Worm (Caenorhabditis elegans) whole organism, early embryonic: ENCODE measurements around the gene M01H9.2.

Source experiments
- ama-1 ChIP-seq: fragments of 150-350 bp; optimal IDR thresholded peaks from 2 replicates; lab custom pipeline; 2014
- ets-7 ChIP-seq: sonication (generic microtip); optimal IDR thresholded peaks from 2 replicates; lab custom pipeline; 2016; ENCODE audit warnings: missing genotype, missing genetic modification characterization, missing compliant biosample characterization
- hmg-4 ChIP-seq: fragments of 200-800 bp; sonication (Bioruptor generic); optimal IDR thresholded peaks from 2 replicates; lab custom pipeline; 2018; ENCODE audit warnings: mild to moderate bottlenecking, missing genetic modification characterization, missing compliant biosample characterization
- sea-1 ChIP-seq: fragments of 200-800 bp; sonication (Bioruptor generic); conservative IDR thresholded peaks from 2 replicates; pipeline ENCODE4 v1.3.6; 2022; ENCODE audit warnings: missing genetic modification characterization, missing compliant biosample characterization
- tra-4 ChIP-seq: sonication (generic microtip); optimal IDR thresholded peaks from 2 replicates; lab custom pipeline; 2017; ENCODE audit warnings: missing genetic modification characterization, missing compliant biosample characterization

DNA sequence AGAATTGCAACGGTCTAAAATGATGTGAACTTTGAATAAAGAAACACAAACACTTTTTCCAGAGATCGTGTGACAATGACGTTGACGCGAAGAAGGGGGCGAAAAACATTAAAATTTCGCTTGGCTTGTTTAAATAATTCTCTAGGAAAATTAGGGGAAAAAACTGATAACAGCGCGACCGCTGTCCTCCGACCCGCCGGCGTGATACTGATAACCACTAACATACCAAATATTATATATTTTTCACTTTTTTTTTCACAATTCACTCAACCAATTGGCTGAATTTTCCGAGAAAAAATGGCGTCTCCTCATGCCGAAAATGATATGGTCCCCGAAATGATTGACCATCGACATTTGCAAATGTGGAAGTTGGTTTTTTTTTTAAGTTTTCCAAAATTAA, 13.2 kb downstream of the M01H9.2 start:
- TF ChIP-seq ama-1 (no peak), tra-4 (tag; lab: Kevin White, UChicago) (no peak), hmg-4 (no peak), sea-1 (no peak), ets-7 (tag; lab: Kevin White, UChicago) (no peak)
